Worm (Caenorhabditis elegans): ENCODE data around the gene H01G02.3.

- no peak for TF ChIP-seq snpc-4 (tag; optimal IDR thresholded peaks at IDR 0.05)
- TF ChIP-seq ztf-11 (tag; optimal IDR thresholded peaks at IDR 0.05), result no peak
- TF ChIP-seq unc-39 (tag; optimal IDR thresholded peaks at IDR 0.05), result no peak
- no peak for TF ChIP-seq lin-32 (GFP tag; optimal IDR thresholded peaks at IDR 0.05)
- TF ChIP-seq nhr-237 (tag; optimal IDR thresholded peaks at IDR 0.05), result no peak
- no peak for TF ChIP-seq unc-62 (GFP tag; optimal IDR thresholded peaks at IDR 0.05)
- TF ChIP-seq mab-5 (tag; optimal IDR thresholded peaks at IDR 0.05), result no peak
- TF ChIP-seq nhr-76 (tag; optimal IDR thresholded peaks at IDR 0.05), result no peak
- TF ChIP-seq mep-1 (tag; optimal IDR thresholded peaks at IDR 0.05), result no peak
- TF ChIP-seq pha-4 (tag; optimal IDR thresholded peaks at IDR 0.05), result no peak
- TF ChIP-seq lin-13 (tag; optimal IDR thresholded peaks at IDR 0.05), result no peak
- TF ChIP-seq elt-1 (tag; optimal IDR thresholded peaks at IDR 0.05; ENCODE audit: borderline replicate concordance, insufficient read depth), result no peak
- TF ChIP-seq blmp-1 (tag; optimal IDR thresholded peaks at IDR 0.05), result no peak
- TF ChIP-seq nhr-2 (tag; optimal IDR thresholded peaks at IDR 0.05), result peak; percentile 96
These were observed 48.6 kb downstream of the H01G02.3 start for ce11 chrIV:11743813-11744212.
